Worm (Caenorhabditis elegans) whole organism, midembryonic: ENCODE measurements around the gene col-117.

Experiments
- T22C8.4 ChIP-seq: fragments of 200-800 bp; sonication (Bioruptor generic); IDR thresholded peaks from 2 replicates; pipeline ENCODE4 v1.3.6; 2022; ENCODE audit warnings: missing genetic modification characterization, missing compliant biosample characterization
- flt-1 ChIP-seq: fragments of 200-800 bp; sonication (Bioruptor generic); IDR thresholded peaks from 2 replicates; pipeline ENCODE4 v1.3.6; 2022; ENCODE audit warnings: missing genetic modification characterization, missing compliant biosample characterization

- TF ChIP-seq T22C8.4 (GFP tag; lab: Robert Waterston, UW) (no peak), flt-1 (GFP tag; lab: Robert Waterston, UW) (no peak)
Observed at ce11 chrIV:8827500-8827899, 3.5 kb upstream of the col-117 start, which contains the start of gene T28C6.7.
